Worm (Caenorhabditis elegans) whole organism, L2 larva: ENCODE measurements around the gene F43G6.8.

Experiments used
- C34F6.9 ChIP-seq: fragments of 150-350 bp; optimal IDR thresholded peaks from 2 replicates; lab custom pipeline; 2014; ENCODE audit warnings: missing biosample characterization, missing genetic modification characterization
- F13H6.1 ChIP-seq: sonication (generic microtip); optimal IDR thresholded peaks from 2 replicates; lab custom pipeline; 2016; ENCODE audit warnings: missing genetic modification characterization, missing compliant biosample characterization
- alr-1 ChIP-seq: fragments of 150-350 bp; optimal IDR thresholded peaks from 2 replicates; lab custom pipeline; 2014; ENCODE audit warnings: missing biosample characterization, missing genetic modification characterization
- aly-2 ChIP-seq: fragments of 150-350 bp; optimal IDR thresholded peaks from 2 replicates; lab custom pipeline; 2014; ENCODE audit warnings: missing biosample characterization, missing genetic modification characterization
- ama-1 ChIP-seq: fragments of 150-350 bp; optimal IDR thresholded peaks from 2 replicates; lab custom pipeline; 2018; ENCODE audit warnings: inconsistent platforms
- blmp-1 ChIP-seq: sonication (generic microtip); optimal IDR thresholded peaks from 2 replicates; lab custom pipeline; 2017; ENCODE audit warnings: missing genetic modification characterization, mild to moderate bottlenecking, missing compliant biosample characterization, antibody characterized with exemption, moderate library complexity; ENCODE audit not compliant: insufficient read depth
- ceh-82 ChIP-seq: fragments of 150-350 bp; optimal IDR thresholded peaks from 2 replicates; lab custom pipeline; 2014; ENCODE audit warnings: missing biosample characterization, missing genetic modification characterization
- crh-2 ChIP-seq: sonication (generic microtip); optimal IDR thresholded peaks from 2 replicates; lab custom pipeline; 2017; ENCODE audit warnings: missing biosample characterization, missing genetic modification characterization
- dmd-4 ChIP-seq: sonication (generic microtip); optimal IDR thresholded peaks from 2 replicates; lab custom pipeline; 2017; ENCODE audit warnings: missing biosample characterization, missing genetic modification characterization
- elt-1 ChIP-seq: fragments of 150-350 bp; optimal IDR thresholded peaks from 2 replicates; lab custom pipeline; 2014; ENCODE audit warnings: missing biosample characterization, missing genetic modification characterization
- fos-1 ChIP-seq: fragments of 150-350 bp; optimal IDR thresholded peaks from 2 replicates; lab custom pipeline; 2014; ENCODE audit warnings: missing biosample characterization, missing genetic modification characterization
- lin-11 ChIP-seq: fragments of 150-350 bp; sonication (generic microtip); optimal IDR thresholded peaks from 2 replicates; lab custom pipeline; 2014; ENCODE audit warnings: missing biosample characterization, missing genetic modification characterization, inconsistent platforms, mixed read lengths
- lin-13 ChIP-seq: fragments of 150-350 bp; optimal IDR thresholded peaks from 2 replicates; lab custom pipeline; 2014; ENCODE audit warnings: missing biosample characterization, missing genetic modification reagents, missing genetic modification characterization
- lsy-2 ChIP-seq, 2 experiments: fragments of 150-350 bp in 1 of 2; sonication (generic microtip) in 1 of 2; optimal IDR thresholded peaks; 2 replicates each; lab custom pipeline; 2014 to 2017; ENCODE audit warnings: missing biosample characterization in 2 of 2, missing genetic modification characterization in 2 of 2
- mab-5 ChIP-seq: fragments of 150-350 bp; optimal IDR thresholded peaks from 2 replicates; lab custom pipeline; 2014; ENCODE audit warnings: missing biosample characterization, missing genetic modification characterization
- mbf-1 ChIP-seq: sonication (generic microtip); optimal IDR thresholded peaks from 2 replicates; lab custom pipeline; 2017; ENCODE audit warnings: missing biosample characterization, missing genetic modification characterization
- mdl-1 ChIP-seq, 2 experiments: fragments of 150-350 bp in 1 of 2; sonication (generic microtip) in 1 of 2; optimal IDR thresholded peaks; 2 replicates each; lab custom pipeline; 2017; ENCODE audit warnings: missing biosample characterization in 2 of 2, missing genetic modification characterization in 2 of 2
- nhr-10 ChIP-seq: sonication (generic microtip); optimal IDR thresholded peaks from 2 replicates; lab custom pipeline; 2017; ENCODE audit warnings: missing biosample characterization, missing genetic modification characterization
- nhr-11 ChIP-seq: fragments of 150-350 bp; optimal IDR thresholded peaks from 2 replicates; lab custom pipeline; 2014; ENCODE audit warnings: missing biosample characterization, missing genetic modification characterization
- nhr-12 ChIP-seq: fragments of 150-350 bp; optimal IDR thresholded peaks from 2 replicates; lab custom pipeline; 2014; ENCODE audit warnings: missing biosample characterization, missing genetic modification characterization
- nhr-129 ChIP-seq: fragments of 150-350 bp; optimal IDR thresholded peaks from 2 replicates; lab custom pipeline; 2014; ENCODE audit warnings: missing biosample characterization, missing genetic modification characterization
- nhr-21 ChIP-seq: fragments of 150-350 bp; optimal IDR thresholded peaks from 2 replicates; lab custom pipeline; 2014; ENCODE audit warnings: missing biosample characterization, missing genetic modification characterization
- nhr-237 ChIP-seq: fragments of 150-350 bp; optimal IDR thresholded peaks from 2 replicates; lab custom pipeline; 2014; ENCODE audit warnings: missing biosample characterization, missing genetic modification characterization
- nhr-25 ChIP-seq: fragments of 150-350 bp; sonication (generic microtip); optimal IDR thresholded peaks from 3 replicates; lab custom pipeline; 2014; ENCODE audit warnings: missing biosample characterization, missing genetic modification characterization
- nhr-77 ChIP-seq: fragments of 150-350 bp; optimal IDR thresholded peaks from 2 replicates; lab custom pipeline; 2014; ENCODE audit warnings: missing biosample characterization, missing genetic modification characterization
- peb-1 ChIP-seq: fragments of 150-350 bp; optimal IDR thresholded peaks from 2 replicates; lab custom pipeline; 2014; ENCODE audit warnings: missing biosample characterization, missing genetic modification characterization
- sem-4 ChIP-seq: fragments of 150-350 bp; optimal IDR thresholded peaks from 2 replicates; lab custom pipeline; 2014; ENCODE audit warnings: missing biosample characterization, missing genetic modification reagents, missing genetic modification characterization
- sma-9 ChIP-seq, 2 experiments: fragments of 150-350 bp in 1 of 2; sonication (generic microtip) in 1 of 2; optimal IDR thresholded peaks; 2 replicates each; lab custom pipeline; 2014 to 2016; ENCODE audit warnings: missing genetic modification characterization in 2 of 2, mild to moderate bottlenecking in 1 of 2, missing biosample characterization in 1 of 2, missing compliant biosample characterization in 1 of 2, missing genetic modification reagents in 1 of 2, moderate library complexity in 1 of 2
- snpc-4 ChIP-seq: fragments of 150-350 bp; optimal IDR thresholded peaks from 2 replicates; lab custom pipeline; 2014; ENCODE audit warnings: missing biosample characterization, missing genetic modification characterization
- unc-55 ChIP-seq: fragments of 150-350 bp; sonication (generic microtip); optimal IDR thresholded peaks from 3 replicates; lab custom pipeline; 2014; ENCODE audit warnings: missing biosample characterization, missing genetic modification reagents, missing genetic modification characterization
- unc-62 ChIP-seq: fragments of 150-350 bp; optimal IDR thresholded peaks from 2 replicates; lab custom pipeline; 2014; ENCODE audit warnings: missing biosample characterization, missing genetic modification reagents, missing genetic modification characterization
- zag-1 ChIP-seq: fragments of 150-350 bp; optimal IDR thresholded peaks from 2 replicates; lab custom pipeline; 2014; ENCODE audit warnings: missing biosample characterization, missing genetic modification characterization
- ztf-11 ChIP-seq: sonication (generic microtip); optimal IDR thresholded peaks from 2 replicates; lab custom pipeline; 2017; ENCODE audit warnings: missing biosample characterization, missing genetic modification characterization
- ztf-4 ChIP-seq: fragments of 150-350 bp; optimal IDR thresholded peaks from 2 replicates; lab custom pipeline; 2014; ENCODE audit warnings: missing biosample characterization, missing genetic modification characterization

The F43G6.8 gene

ce11 chrII:11835208-11835607 is 21.3 kb upstream of the F43G6.8 start, which contains the start of gene T27D12.6:
Gene T27D12.6 (plus strand): TSS chrII:11835508.
- no peak for TF ChIP-seq peb-1
- TF ChIP-seq ztf-4 (tag; lab: Kevin White, UChicago) = no peak
- TF ChIP-seq aly-2 (tag; lab: Kevin White, UChicago) = no peak
- TF ChIP-seq elt-1 (tag; lab: Kevin White, UChicago) = no peak
- TF ChIP-seq sem-4 (tag; lab: Kevin White, UChicago) = no peak
- TF ChIP-seq ama-1 (lab: Kevin White, UChicago) = no peak
- TF ChIP-seq F13H6.1 = no peak
- no peak for TF ChIP-seq zag-1 (tag; lab: Kevin White, UChicago)
- TF ChIP-seq nhr-11 (tag; lab: Kevin White, UChicago) = no peak
- TF ChIP-seq nhr-237 = no peak
- TF ChIP-seq snpc-4 (tag; lab: Kevin White, UChicago) = no peak
- TF ChIP-seq, all 48 proteins: peak for 0

ce11 chrII:11832475-11832874 is 18.6 kb upstream of the F43G6.8 start, which contains the start of gene clec-144:
Gene clec-144 (minus strand): TSS chrII:11832575.
- TF ChIP-seq ceh-82 (no peak), sem-4 (tag; lab: Kevin White, UChicago) (no peak), nhr-10 (no peak), dmd-4 (tag; lab: Kevin White, UChicago) (no peak), mab-5 (tag; lab: Kevin White, UChicago) (no peak), lin-11 (tag; lab: Kevin White, UChicago) (no peak), lin-13 (no peak)

- no peak for TF ChIP-seq mab-5 (tag; lab: Kevin White, UChicago)
- peak in 1 of 2 experiments; percentile 54 for TF ChIP-seq lsy-2 (tag; optimal IDR thresholded peaks at IDR 0.05; lab: Kevin White, UChicago)
- peak; percentile 0 for TF ChIP-seq sma-9 (GFP tag; optimal IDR thresholded peaks at IDR 0.05; lab: Kevin White, UChicago)
- TF ChIP-seq sma-9 (tag; optimal IDR thresholded peaks at IDR 0.05; lab: Kevin White, UChicago) = no peak
- TF ChIP-seq nhr-129 (tag; lab: Kevin White, UChicago) = peak; percentile 54
- TF ChIP-seq fos-1 (tag; lab: Kevin White, UChicago) = peak; percentile 29
- peak; percentile 47 for TF ChIP-seq crh-2 (tag; lab: Kevin White, UChicago)
- TF ChIP-seq nhr-25 = peak; percentile 13
- TF ChIP-seq ama-1 (lab: Kevin White, UChicago) = no peak
These were observed 16.7 kb upstream of the F43G6.8 start for ce11 chrII:11830601-11831000.

ce11 chrII:11829920-11830319 is 16.0 kb upstream of the F43G6.8 start, which contains the start of gene pes-5:
Gene pes-5 (minus strand): TSS chrII:11830020.
- TF ChIP-seq F13H6.1 = no peak
- TF ChIP-seq elt-1 (tag; lab: Kevin White, UChicago) = no peak
- no peak for TF ChIP-seq nhr-10
- TF ChIP-seq nhr-77 = no peak
- TF ChIP-seq sma-9 (GFP tag; optimal IDR thresholded peaks at IDR 0.05; lab: Kevin White, UChicago) = no peak
- TF ChIP-seq sma-9 (tag; optimal IDR thresholded peaks at IDR 0.05; lab: Kevin White, UChicago) = no peak
- no peak for TF ChIP-seq ztf-11
- no peak for TF ChIP-seq unc-55 (GFP tag; lab: Kevin White, UChicago)
- TF ChIP-seq mbf-1 = no peak
- no peak for TF ChIP-seq alr-1 (tag; lab: Kevin White, UChicago)
- TF ChIP-seq nhr-25 = no peak
- TF ChIP-seq unc-62 = no peak
- no peak for TF ChIP-seq nhr-12 (tag; lab: Kevin White, UChicago)
- TF ChIP-seq ceh-82 = no peak

ce11 chrII:11823566-11824308 is 9.8 kb upstream of the F43G6.8 start, which contains the start of gene Y6D1A.1:
Gene Y6D1A.1 (minus strand): TSS chrII:11823616.
- no peak for TF ChIP-seq mdl-1 (tag; optimal IDR thresholded peaks at IDR 0.05; lab: Kevin White, UChicago)
- TF ChIP-seq mab-5 (tag; lab: Kevin White, UChicago) = no peak
- no peak for TF ChIP-seq ama-1 (lab: Kevin White, UChicago)
- no peak for TF ChIP-seq dmd-4 (tag; lab: Kevin White, UChicago)
- TF ChIP-seq snpc-4 (tag; lab: Kevin White, UChicago) = no peak
- no peak for TF ChIP-seq blmp-1 (tag; lab: Kevin White, UChicago)
- no peak for TF ChIP-seq C34F6.9
- no peak for TF ChIP-seq nhr-21 (tag; lab: Kevin White, UChicago)
